Fruit fly (Drosophila melanogaster) whole organism, pupa: ENCODE measurements around the gene CG8516.

Experiments used
- CG34367 ChIP-seq: fragments of 200-800 bp; sonication (Bioruptor generic); optimal IDR thresholded peaks from 2 replicates; lab custom pipeline; 2018; ENCODE audit warnings: missing biosample characterization, mild to moderate bottlenecking, missing genetic modification characterization
- CG4496 ChIP-seq: fragments of 200-800 bp; sonication (Bioruptor generic); IDR thresholded peaks from 3 replicates; pipeline ENCODE4 v1.3.6; 2022; ENCODE audit warnings: missing biosample characterization, missing genetic modification characterization
- CG8159 ChIP-seq: fragments of 200-800 bp; sonication (Bioruptor generic); optimal IDR thresholded peaks from 3 replicates; lab custom pipeline; 2018; ENCODE audit warnings: missing biosample characterization, mild to moderate bottlenecking, missing genetic modification characterization, moderate library complexity
- CG9948 ChIP-seq: fragments of 200-800 bp; sonication (Bioruptor generic); optimal IDR thresholded peaks from 2 replicates; lab custom pipeline; 2018; ENCODE audit warnings: missing biosample characterization, mild to moderate bottlenecking, missing genetic modification characterization, moderate library complexity
- EcR ChIP-seq: fragments of 200-800 bp; sonication (Bioruptor generic); optimal IDR thresholded peaks from 3 replicates; lab custom pipeline; 2019; ENCODE audit warnings: missing biosample characterization, missing genetic modification characterization, mild to moderate bottlenecking, moderate library complexity, missing genetic modification reagents
- Pif1B ChIP-seq: fragments of 200-800 bp; sonication (Bioruptor generic); optimal IDR thresholded peaks from 3 replicates; lab custom pipeline; 2016; ENCODE audit warnings: missing biosample characterization, missing genetic modification characterization
- gl ChIP-seq: fragments of 200-800 bp; sonication (Bioruptor generic); optimal IDR thresholded peaks from 2 replicates; lab custom pipeline; 2018; ENCODE audit warnings: missing biosample characterization, mild to moderate bottlenecking, missing genetic modification characterization
- rn ChIP-seq: fragments of 200-800 bp; sonication (Bioruptor generic); IDR thresholded peaks from 2 replicates; pipeline ENCODE4 v1.3.6; 2022; ENCODE audit warnings: missing biosample characterization, missing genetic modification characterization

- TF ChIP-seq CG8159 (tag; lab: Kevin White, UChicago) = no peak
- TF ChIP-seq EcR (GFP tag; lab: Kevin White, UChicago) = no peak
- TF ChIP-seq CG4496 (GFP tag; lab: Robert Waterston, UW) = no peak
- TF ChIP-seq gl = no peak
- no peak for TF ChIP-seq CG34367 (tag; lab: Kevin White, UChicago)
- TF ChIP-seq Pif1B (GFP tag; lab: Kevin White, UChicago) = no peak
- TF ChIP-seq CG9948 = no peak
- no peak for TF ChIP-seq rn (GFP tag; lab: Robert Waterston, UW)
These were observed 25.2 kb downstream of the CG8516 start, which contains the start of gene CG9459 for dm6 chr3R:9818295-9818694.
